Fruit fly (Drosophila melanogaster) Kc167 (cell line): ENCODE measurements around the gene org-1.

Source experiments
- Myc ChIP-seq: fragments of >200 bp; optimal IDR thresholded peaks from 2 replicates; lab custom pipeline; 2017; ENCODE audit warnings: missing external identifiers
- Sin3A ChIP-seq: fragments of >200 bp; optimal IDR thresholded peaks from 2 replicates; lab custom pipeline; 2018; ENCODE audit warnings: missing external identifiers
- h ChIP-seq: fragments of >200 bp; optimal IDR thresholded peaks from 3 replicates; lab custom pipeline; 2018; ENCODE audit warnings: missing external identifiers
- insv ChIP-seq: fragments of >200 bp; optimal IDR thresholded peaks from 3 replicates; lab custom pipeline; 2018; ENCODE audit warnings: missing external identifiers
- psq ChIP-seq: fragments of >200 bp; optimal IDR thresholded peaks from 2 replicates; lab custom pipeline; 2017; ENCODE audit warnings: missing external identifiers

DNA sequence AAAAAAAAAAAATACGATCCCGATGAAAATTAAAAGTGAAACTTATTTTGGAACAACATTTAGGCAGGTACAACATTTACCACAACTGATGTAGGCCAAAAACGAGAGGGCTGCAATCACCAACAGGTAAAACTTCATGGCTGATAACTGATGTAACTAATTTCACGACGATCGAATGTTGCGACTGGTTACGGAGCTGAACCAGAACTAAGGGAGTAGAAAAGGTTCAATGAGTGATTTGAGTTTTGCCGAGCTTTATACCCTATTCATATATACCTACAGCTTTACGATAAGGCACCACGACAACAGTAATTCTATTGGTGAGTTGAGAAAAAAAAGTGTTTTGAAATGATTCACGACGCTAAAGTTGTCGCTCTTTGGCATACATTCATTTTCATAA is 5.8 kb upstream of the org-1 start, which contains the start of gene CG15347:
- TF ChIP-seq insv (no peak), psq (lab: Kevin White, UChicago) (no peak), Sin3A (lab: Kevin White, UChicago) (no peak), h (lab: Kevin White, UChicago) (no peak), Myc (lab: Kevin White, UChicago) (no peak)
